Worm (Caenorhabditis elegans): ENCODE data around the gene fbxa-202.

Gene fbxa-202

DNA sequence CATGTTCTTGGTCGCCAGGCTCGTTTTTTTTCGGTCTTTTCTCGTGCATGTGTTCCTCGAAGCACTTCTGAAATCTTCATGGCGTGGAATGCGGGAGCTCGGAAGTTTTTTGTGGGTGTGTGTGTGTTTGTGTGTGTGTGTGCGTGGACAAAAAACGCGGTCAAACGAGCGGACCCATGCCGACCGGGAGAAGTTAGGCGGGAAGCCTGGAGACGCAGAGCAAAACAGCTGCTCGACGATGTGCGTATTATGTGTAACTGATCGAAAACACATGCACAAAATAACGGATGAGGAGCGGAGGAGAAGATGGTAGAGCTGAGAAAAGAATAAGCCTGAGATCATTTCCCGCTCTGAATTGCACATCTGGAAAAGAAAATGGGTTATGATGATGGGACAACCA, 15.4 kb downstream of the fbxa-202 start:
- TF ChIP-seq K12H6.12 (tag; optimal IDR thresholded peaks at IDR 0.05) (peak; percentile 62), chd-7 (tag; optimal IDR thresholded peaks at IDR 0.05) (no peak), ztf-28 (GFP tag; IDR thresholded peaks at IDR 0.05) (0 out of 2 replicates have a peak, but pooled peaks have one; percentile 13), zfh-2 (GFP tag; conservative IDR thresholded peaks at IDR 0.05) (peak; percentile 61), cebp-1 (GFP tag; IDR thresholded peaks at IDR 0.05) (no peak), cebp-1 (tag; optimal IDR thresholded peaks at IDR 0.05) (peak; percentile 7)

DNA sequence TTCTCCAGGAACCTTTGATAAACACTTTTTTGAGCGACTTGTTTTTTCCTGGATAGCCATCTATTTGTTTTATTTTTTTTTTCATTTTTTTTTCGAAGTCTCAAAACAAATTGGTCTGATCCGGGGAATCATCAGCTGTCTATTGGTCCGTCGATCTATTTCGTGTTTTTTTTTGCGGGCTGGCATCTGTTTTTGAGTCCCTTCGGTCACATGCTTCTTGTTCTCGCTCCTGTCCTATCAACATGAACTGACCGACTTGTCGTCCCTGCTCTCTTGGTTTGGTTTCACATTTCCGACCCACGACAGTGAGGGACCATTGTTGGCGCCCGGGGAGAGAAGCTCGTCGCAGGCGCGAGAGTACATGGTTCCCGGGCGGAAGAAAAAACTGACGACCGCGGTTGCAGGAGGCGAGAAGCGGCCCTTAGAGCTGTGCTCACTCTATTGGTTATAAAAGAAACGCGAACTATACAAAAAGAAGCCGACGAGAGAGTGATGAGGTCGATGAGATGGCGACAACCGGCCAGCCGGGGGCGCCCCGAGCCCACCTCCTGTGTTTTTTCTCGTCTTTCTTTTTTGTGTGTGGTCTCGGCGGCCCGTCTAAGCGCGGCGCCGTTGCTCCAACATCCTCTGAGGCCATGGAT, 17.6 kb downstream of the fbxa-202 start:
- TF ChIP-seq zfh-2 (GFP tag; conservative IDR thresholded peaks at IDR 0.05) = peak; percentile 92
- TF ChIP-seq F22D6.2 (tag; optimal IDR thresholded peaks at IDR 0.05) = no peak
- TF ChIP-seq F37B4.10 (GFP tag; IDR thresholded peaks at IDR 0.05) = 0 out of 2 replicates have a peak, but pooled peaks have one; percentile 45
- TF ChIP-seq tbp1 (GFP tag; optimal IDR thresholded peaks at IDR 0.05) = no peak
- peak; percentile 41 for TF ChIP-seq chd-7 (tag; optimal IDR thresholded peaks at IDR 0.05)
- TF ChIP-seq cebp-1 (GFP tag; IDR thresholded peaks at IDR 0.05) = no peak
- peak; percentile 2 for TF ChIP-seq cebp-1 (tag; optimal IDR thresholded peaks at IDR 0.05)
- peak; percentile 34; the same call in 1 of the 2 replicates for TF ChIP-seq egrh-3 (GFP tag; IDR thresholded peaks at IDR 0.05)

DNA sequence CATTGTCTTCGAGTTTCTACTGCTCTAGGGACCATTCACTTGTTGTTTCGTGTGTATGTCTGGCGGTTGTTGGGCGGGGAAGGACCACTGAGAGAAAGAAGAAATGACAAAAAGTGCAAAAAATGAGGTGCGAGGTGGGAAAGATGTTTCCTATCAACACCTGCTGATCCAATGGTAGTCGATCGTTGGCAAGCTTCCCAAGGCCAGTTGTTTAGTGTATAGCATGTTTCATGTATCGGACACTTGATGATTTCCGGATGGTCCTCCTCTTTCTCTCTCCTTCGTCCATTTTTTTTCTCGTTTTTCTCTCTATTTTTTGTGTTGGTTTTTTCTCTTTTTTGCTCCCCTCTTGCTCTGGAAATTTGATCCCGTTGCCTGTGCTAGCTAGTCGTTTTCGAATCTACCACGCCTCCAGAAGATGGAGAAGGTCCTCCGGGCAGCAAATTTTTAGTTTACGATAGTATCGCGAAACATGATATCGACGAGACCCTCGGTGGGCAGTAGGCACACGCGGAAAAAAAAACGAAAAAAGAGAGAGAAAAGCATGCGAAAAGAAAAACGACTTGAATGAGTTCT, 19.1 kb downstream of the fbxa-202 start:
- TF ChIP-seq Y53F4B.3 (GFP tag; IDR thresholded peaks at IDR 0.05) = no peak
- TF ChIP-seq hlh-12 (tag; optimal IDR thresholded peaks at IDR 0.05) = no peak
- no peak for TF ChIP-seq F57C9.4 (tag; optimal IDR thresholded peaks at IDR 0.05)
- TF ChIP-seq F49E8.2 (tag; optimal IDR thresholded peaks at IDR 0.05; ENCODE audit: insufficient read depth) = no peak
- TF ChIP-seq F39B2.1 (GFP tag; IDR thresholded peaks at IDR 0.05) = no peak
- no peak for TF ChIP-seq attf-6 (GFP tag; IDR thresholded peaks at IDR 0.05)
- no peak for TF ChIP-seq madf-3 (GFP tag; IDR thresholded peaks at IDR 0.05)
- TF ChIP-seq ceh-100 (GFP tag; IDR thresholded peaks at IDR 0.05) = no peak
- no peak for TF ChIP-seq lsl-1 (GFP tag; optimal IDR thresholded peaks at IDR 0.05)
- TF ChIP-seq lsy-27 (tag; optimal IDR thresholded peaks at IDR 0.05; ENCODE audit: borderline replicate concordance, insufficient read depth) = no peak
- no peak for TF ChIP-seq dox-1 (GFP tag; IDR thresholded peaks at IDR 0.05)
- TF ChIP-seq pha-4 (tag; optimal IDR thresholded peaks at IDR 0.05) = no peak
- TF ChIP-seq ccch-3 (GFP tag; optimal IDR thresholded peaks at IDR 0.05) = no peak
- no peak for TF ChIP-seq ekl-4 (GFP tag; IDR thresholded peaks at IDR 0.05)
- TF ChIP-seq F37B4.10 (GFP tag; IDR thresholded peaks at IDR 0.05) = no peak
- TF ChIP-seq hmg-1.2 (GFP tag; IDR thresholded peaks at IDR 0.05) = no peak
- no peak for TF ChIP-seq nhr-90 (tag; optimal IDR thresholded peaks at IDR 0.05)
- TF ChIP-seq ets-4 (GFP tag; optimal IDR thresholded peaks at IDR 0.05) = no peak
- TF ChIP-seq nhr-120 (GFP tag; IDR thresholded peaks at IDR 0.05) = no peak
- no peak for TF ChIP-seq ceh-91 (GFP tag; IDR thresholded peaks at IDR 0.05)

DNA sequence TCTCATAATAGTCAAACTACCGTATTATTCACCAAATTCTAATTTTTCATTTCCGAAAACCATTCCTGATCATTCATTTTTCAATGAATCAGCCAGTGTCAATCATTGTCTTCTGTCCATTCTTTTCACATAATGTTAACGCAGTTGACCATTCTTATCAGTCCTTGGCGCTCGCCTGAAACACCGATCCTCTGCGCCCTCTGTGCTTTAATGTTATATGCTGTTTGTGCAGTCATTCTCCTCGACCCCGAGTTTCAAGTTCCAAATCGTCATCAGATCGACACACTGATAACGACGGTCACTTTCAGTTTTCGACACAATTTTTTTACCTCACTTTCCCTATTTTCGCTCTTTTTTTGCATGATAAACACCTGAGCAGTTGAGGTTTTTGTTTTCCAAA, 19.8 kb downstream of the fbxa-202 start:
- peak; percentile 62 for TF ChIP-seq dox-1 (GFP tag; IDR thresholded peaks at IDR 0.05)
- TF ChIP-seq him-1 (tag; optimal IDR thresholded peaks at IDR 0.05) = no peak
- peak; percentile 21 for TF ChIP-seq atf-7 (tag; optimal IDR thresholded peaks at IDR 0.05)
- TF ChIP-seq ets-4 (GFP tag; optimal IDR thresholded peaks at IDR 0.05) = peak; percentile 85
- no peak for TF ChIP-seq T26A5.8 (tag; optimal IDR thresholded peaks at IDR 0.05)
- TF ChIP-seq ekl-4 (GFP tag; IDR thresholded peaks at IDR 0.05) = no peak
- TF ChIP-seq hmg-1.2 (GFP tag; IDR thresholded peaks at IDR 0.05) = no peak
- no peak for TF ChIP-seq B0336.3 (GFP tag; IDR thresholded peaks at IDR 0.05)
- TF ChIP-seq lag-1 (GFP tag; IDR thresholded peaks at IDR 0.05) = no peak
- TF ChIP-seq mel-28 (tag; optimal IDR thresholded peaks at IDR 0.05; ENCODE audit: borderline replicate concordance) = no peak
- no peak for TF ChIP-seq chd-7 (tag; optimal IDR thresholded peaks at IDR 0.05)
- TF ChIP-seq tbp1 (GFP tag; optimal IDR thresholded peaks at IDR 0.05) = peak; percentile 18
- TF ChIP-seq nhr-80 (tag; optimal IDR thresholded peaks at IDR 0.05) = peak; percentile 98
- no peak for TF ChIP-seq cebp-1 (GFP tag; IDR thresholded peaks at IDR 0.05)
- TF ChIP-seq cebp-1 (tag; optimal IDR thresholded peaks at IDR 0.05) = peak; percentile 42
- TF ChIP-seq ztf-3 (GFP tag; optimal IDR thresholded peaks at IDR 0.05) = no peak
- peak; percentile 2 for TF ChIP-seq pha-4 (tag; optimal IDR thresholded peaks at IDR 0.05)
- no peak for TF ChIP-seq lin-26 (GFP tag; IDR thresholded peaks at IDR 0.05)
- 0 out of 2 replicates have a peak, but pooled peaks have one; percentile 39 for TF ChIP-seq egl-44 (GFP tag; IDR thresholded peaks at IDR 0.05)
- 0 out of 2 replicates have a peak, but pooled peaks have one; percentile 13 for TF ChIP-seq ceh-40 (GFP tag; IDR thresholded peaks at IDR 0.05)
